Fruit fly (Drosophila melanogaster): ENCODE results near the gene sd.

- TF ChIP-seq ovo (GFP tag; optimal IDR thresholded peaks at IDR 0.05): no peak
- TF ChIP-seq CG11617 (GFP tag; optimal IDR thresholded peaks at IDR 0.05): no peak
- TF ChIP-seq toe (GFP tag; optimal IDR thresholded peaks at IDR 0.05): no peak
- TF ChIP-seq pad (GFP tag; optimal IDR thresholded peaks at IDR 0.05): no peak
- no peak for TF ChIP-seq CG33017 (tag; optimal IDR thresholded peaks at IDR 0.05)
- no peak for TF ChIP-seq cic (GFP tag; optimal IDR thresholded peaks at IDR 0.05)
- no peak for TF ChIP-seq tj (GFP tag; optimal IDR thresholded peaks at IDR 0.05)
- TF ChIP-seq CG7045 (GFP tag; optimal IDR thresholded peaks at IDR 0.05): no peak
- TF ChIP-seq CG5204 (GFP tag; optimal IDR thresholded peaks at IDR 0.05): no peak
- no peak for TF ChIP-seq Mnt (GFP tag; optimal IDR thresholded peaks at IDR 0.05)
- TF ChIP-seq CG14711 (tag; optimal IDR thresholded peaks at IDR 0.05): no peak
- TF ChIP-seq cnc (optimal IDR thresholded peaks at IDR 0.05): no peak
- TF ChIP-seq kay (GFP tag; ENCODE audit: borderline replicate concordance): peak; percentile 60
Measured at dm6 chrX:15866032-15866431, 61.9 kb downstream of the sd start.

Measured in whole organism, adult.